Worm (Caenorhabditis elegans) whole organism, L4/young adult: ENCODE measurements around the gene F12A10.6.

Experiments used
- dao-5 ChIP-seq: sonication (generic microtip); optimal IDR thresholded peaks from 2 replicates; lab custom pipeline; 2016; ENCODE audit warnings: missing genotype, missing genetic modification characterization, moderate library complexity, missing compliant biosample characterization
- him-1 ChIP-seq: sonication (generic microtip); optimal IDR thresholded peaks from 2 replicates; lab custom pipeline; 2016; ENCODE audit warnings: missing genotype, missing genetic modification reagents, missing genetic modification characterization, missing compliant biosample characterization

- TF ChIP-seq him-1, result no peak
- no peak for TF ChIP-seq dao-5 (tag; lab: Kevin White, UChicago)
These were observed 30.5 kb downstream of the F12A10.6 start for ce11 chrII:5463692-5464300.
